Fruit fly (Drosophila melanogaster) whole organism, embryonic: ENCODE data around the gene Syx4.
A peak's percentile ranks its signal among the peaks of the same experiment; 100 is the strongest.

Experiments
- Awh ChIP-seq: fragments of 200-800 bp; sonication (Bioruptor generic); IDR thresholded peaks from 2 replicates; pipeline ENCODE4, ENCODE4 v1.3.6; 2022; ENCODE audit warnings: missing biosample characterization, missing genetic modification characterization
- B-H1 ChIP-seq: fragments of 200-800 bp; sonication (Bioruptor generic); IDR thresholded peaks from 3 replicates; pipeline ENCODE4 v1.3.6; 2022; ENCODE audit warnings: missing biosample characterization, missing genetic modification characterization
- Bdp1 ChIP-seq: fragments of 200-800 bp; sonication (Bioruptor generic); optimal IDR thresholded peaks from 3 replicates; lab custom pipeline; 2016; ENCODE audit warnings: missing biosample characterization, missing genetic modification characterization
- CG10654 ChIP-seq: fragments of 200-800 bp; sonication (Bioruptor generic); optimal IDR thresholded peaks from 2 replicates; lab custom pipeline; 2016; ENCODE audit warnings: missing biosample characterization, missing genetic modification characterization
- CG11085 ChIP-seq: fragments of 200-800 bp; sonication (Bioruptor generic); IDR thresholded peaks from 2 replicates; pipeline ENCODE4 v1.3.6; 2022; ENCODE audit warnings: missing biosample characterization, missing genetic modification characterization
- CG11723 ChIP-seq: fragments of 200-800 bp; sonication (Bioruptor generic); optimal IDR thresholded peaks from 2 replicates; lab custom pipeline; 2017; ENCODE audit warnings: missing biosample characterization, mild to moderate bottlenecking, missing genetic modification characterization
- CG12659 ChIP-seq: fragments of 200-800 bp; sonication (Bioruptor generic); optimal IDR thresholded peaks from 3 replicates; lab custom pipeline; 2017; ENCODE audit warnings: mild to moderate bottlenecking, missing biosample characterization, missing genetic modification reagents, missing genetic modification characterization
- CG15073 ChIP-seq: fragments of 200-800 bp; sonication (Bioruptor generic); optimal IDR thresholded peaks from 2 replicates; lab custom pipeline; 2016; ENCODE audit warnings: missing biosample characterization, missing genetic modification characterization
- CG15479 ChIP-seq: fragments of 200-800 bp; sonication (Bioruptor generic); optimal IDR thresholded peaks from 3 replicates; lab custom pipeline; 2019; ENCODE audit warnings: missing biosample characterization, mild to moderate bottlenecking, missing genetic modification characterization, moderate library complexity
- CG1603 ChIP-seq: fragments of 200-800 bp; sonication (Bioruptor generic); optimal IDR thresholded peaks from 2 replicates; lab custom pipeline; 2019; ENCODE audit warnings: missing biosample characterization, mild to moderate bottlenecking, missing genetic modification characterization, moderate library complexity
- CG17802 ChIP-seq: fragments of 200-800 bp; sonication (Bioruptor generic); optimal IDR thresholded peaks from 2 replicates; lab custom pipeline; 2018; ENCODE audit warnings: missing biosample characterization, mild to moderate bottlenecking, missing genetic modification characterization, moderate library complexity
- CG18476 ChIP-seq: fragments of 200-800 bp; sonication (Bioruptor generic); optimal IDR thresholded peaks from 2 replicates; lab custom pipeline; 2016; ENCODE audit warnings: missing biosample characterization, mild to moderate bottlenecking, missing genetic modification characterization
- CG2678 ChIP-seq: fragments of 200-800 bp; sonication (Bioruptor generic); optimal IDR thresholded peaks from 3 replicates; lab custom pipeline; 2019; ENCODE audit warnings: missing biosample characterization, mild to moderate bottlenecking, missing genetic modification characterization, moderate library complexity
- CG31388 ChIP-seq: fragments of 200-800 bp; sonication (Bioruptor generic); optimal IDR thresholded peaks from 2 replicates; lab custom pipeline; 2016; ENCODE audit warnings: missing biosample characterization, missing genetic modification characterization
- CG32772 ChIP-seq: fragments of 200-800 bp; sonication (Bioruptor generic); IDR thresholded peaks from 2 replicates; pipeline ENCODE4 v1.3.6; 2022; ENCODE audit warnings: missing biosample characterization, missing genetic modification characterization
- CG33213 ChIP-seq: fragments of 200-800 bp; sonication (Bioruptor generic); optimal IDR thresholded peaks from 3 replicates; lab custom pipeline; 2016; ENCODE audit warnings: missing biosample characterization, missing genetic modification characterization
- CG33557 ChIP-seq: fragments of 200-800 bp; sonication (Bioruptor generic); optimal IDR thresholded peaks from 2 replicates; lab custom pipeline; 2019; ENCODE audit warnings: missing biosample characterization, mild to moderate bottlenecking, missing genetic modification characterization, moderate library complexity
- CG34224 ChIP-seq: fragments of 200-800 bp; sonication (Bioruptor generic); IDR thresholded peaks from 3 replicates; pipeline ENCODE4 v1.3.6; 2022; ENCODE audit warnings: missing biosample characterization, missing genetic modification characterization; ENCODE audit not compliant: partially characterized antibody
- CG3847 ChIP-seq: fragments of 200-800 bp; sonication (Bioruptor generic); IDR thresholded peaks from 2 replicates; pipeline ENCODE4 v1.3.6; 2022; ENCODE audit warnings: missing biosample characterization, missing genetic modification characterization
- CG43689 ChIP-seq: fragments of 200-800 bp; sonication (Bioruptor generic); IDR thresholded peaks from 2 replicates; pipeline ENCODE4 v1.3.6; 2022; ENCODE audit warnings: missing biosample characterization, missing genetic modification characterization
- CG4820 ChIP-seq: fragments of 200-800 bp; sonication (Bioruptor generic); optimal IDR thresholded peaks from 3 replicates; lab custom pipeline; 2016; ENCODE audit warnings: missing biosample characterization, missing genetic modification characterization
- CG7271 ChIP-seq: fragments of 200-800 bp; sonication (Bioruptor generic); optimal IDR thresholded peaks from 2 replicates; lab custom pipeline; 2018; ENCODE audit warnings: missing biosample characterization, mild to moderate bottlenecking, missing genetic modification characterization, moderate library complexity
- CG7839 ChIP-seq: fragments of 200-800 bp; sonication (Bioruptor generic); optimal IDR thresholded peaks from 3 replicates; lab custom pipeline; 2018; ENCODE audit warnings: missing biosample characterization, mild to moderate bottlenecking, missing genetic modification characterization, moderate library complexity
- CG8388 ChIP-seq: fragments of 200-800 bp; sonication (Bioruptor generic); optimal IDR thresholded peaks from 2 replicates; lab custom pipeline; 2019; ENCODE audit warnings: missing biosample characterization, mild to moderate bottlenecking, missing genetic modification characterization, moderate library complexity
- CG8924 ChIP-seq: fragments of 200-800 bp; optimal IDR thresholded peaks from 3 replicates; lab custom pipeline; 2019; ENCODE audit warnings: missing biosample characterization, mild to moderate bottlenecking, missing genetic modification characterization, moderate library complexity
- CG9797 ChIP-seq: fragments of 200-800 bp; sonication (Bioruptor generic); optimal IDR thresholded peaks from 3 replicates; lab custom pipeline; 2018; ENCODE audit warnings: missing biosample characterization, mild to moderate bottlenecking, missing genetic modification characterization
- CG9876 ChIP-seq: fragments of 200-800 bp; sonication (Bioruptor generic); optimal IDR thresholded peaks from 2 replicates; lab custom pipeline; 2016; ENCODE audit warnings: missing biosample characterization, missing genetic modification characterization
- Chrac-16 ChIP-seq: fragments of 200-800 bp; sonication (Bioruptor generic); optimal IDR thresholded peaks from 3 replicates; lab custom pipeline; 2016; ENCODE audit warnings: missing biosample characterization, missing genetic modification characterization
- D ChIP-seq, 2 experiments: fragments of 200-800 bp in 1 of 2; fragments of >200 bp in 1 of 2; sonication (Bioruptor generic) in 1 of 2; optimal IDR thresholded peaks; 2 replicates in 1 of 2; 3 replicates in 1 of 2; lab custom pipeline; 2017; ENCODE audit warnings: mild to moderate bottlenecking in 1 of 2, missing biosample characterization in 1 of 2, missing genetic modification characterization in 1 of 2, missing genetic modification reagents in 1 of 2
- Gsc ChIP-seq: fragments of 200-800 bp; sonication (Bioruptor generic); IDR thresholded peaks from 2 replicates; pipeline ENCODE4 v1.3.6; 2022; ENCODE audit warnings: missing biosample characterization, missing genetic modification characterization
- HLH3B ChIP-seq: fragments of 200-800 bp; sonication (Bioruptor generic); IDR thresholded peaks from 2 replicates; pipeline ENCODE4 v1.3.6; 2022; ENCODE audit warnings: missing biosample characterization, missing genetic modification characterization
- Hey ChIP-seq: fragments of 200-800 bp; sonication (Bioruptor generic); optimal IDR thresholded peaks from 3 replicates; lab custom pipeline; 2018; ENCODE audit warnings: missing biosample characterization, mild to moderate bottlenecking, missing genetic modification characterization
- Kr ChIP-seq: fragments of 200-800 bp; sonication (Bioruptor generic); optimal IDR thresholded peaks from 2 replicates; lab custom pipeline; 2017; ENCODE audit warnings: missing biosample characterization, mild to moderate bottlenecking, missing genetic modification characterization
- MBD-R2 ChIP-seq: fragments of 200-800 bp; sonication (Bioruptor generic); IDR thresholded peaks from 2 replicates; pipeline ENCODE4 v1.3.6; 2022; ENCODE audit warnings: missing biosample characterization, missing genetic modification characterization
- Pdp1 ChIP-seq, 2 experiments: fragments of 200-800 bp; sonication (Bioruptor generic); optimal IDR thresholded peaks; 3 replicates each; lab custom pipeline; 2016; ENCODE audit warnings: missing biosample characterization in 2 of 2, missing genetic modification characterization in 2 of 2, mild to moderate bottlenecking in 1 of 2, moderate library complexity in 1 of 2
- Scr ChIP-seq: fragments of 200-800 bp; sonication (Bioruptor generic); IDR thresholded peaks from 2 replicates; pipeline ENCODE4 v1.3.6; 2022; ENCODE audit warnings: missing biosample characterization, missing genetic modification characterization; ENCODE audit not compliant: partially characterized antibody
- Six4 ChIP-seq: fragments of 200-800 bp; sonication (Bioruptor generic); optimal IDR thresholded peaks from 2 replicates; lab custom pipeline; 2016; ENCODE audit warnings: missing biosample characterization, missing genetic modification characterization
- ase ChIP-seq: fragments of 200-800 bp; sonication (Bioruptor generic); IDR thresholded peaks from 3 replicates; pipeline ENCODE4 v1.3.6; 2022; ENCODE audit warnings: missing biosample characterization, missing genetic modification characterization
- bsh ChIP-seq, 2 experiments: fragments of 200-800 bp; sonication (Bioruptor generic); optimal IDR thresholded peaks; 2 replicates each; lab custom pipeline; 2017 to 2018; ENCODE audit warnings: mild to moderate bottlenecking in 2 of 2, missing biosample characterization in 2 of 2, missing genetic modification characterization in 2 of 2, moderate library complexity in 1 of 2
- cas ChIP-seq: fragments of 200-800 bp; sonication (Bioruptor generic); IDR thresholded peaks from 2 replicates; pipeline ENCODE4 v1.3.6; 2022; ENCODE audit warnings: missing biosample characterization, missing genetic modification characterization
- chif ChIP-seq, 2 experiments: fragments of 200-800 bp; sonication (Bioruptor generic); optimal IDR thresholded peaks; 3 replicates each; lab custom pipeline; 2016; ENCODE audit warnings: missing biosample characterization in 2 of 2, missing genetic modification characterization in 2 of 2
- ci ChIP-seq: fragments of 200-800 bp; sonication (Bioruptor generic); IDR thresholded peaks from 3 replicates; pipeline ENCODE4 v1.3.6; 2022; ENCODE audit warnings: missing biosample characterization, missing genetic modification characterization
- esg ChIP-seq: fragments of 200-800 bp; sonication (Bioruptor generic); conservative IDR thresholded peaks from 2 replicates; pipeline ENCODE4 v1.3.6; 2022; ENCODE audit warnings: missing biosample characterization, missing genetic modification characterization
- exex ChIP-seq: fragments of 200-800 bp; sonication (Bioruptor generic); optimal IDR thresholded peaks from 4 replicates; lab custom pipeline; 2018; ENCODE audit warnings: missing biosample characterization, mild to moderate bottlenecking, missing genetic modification characterization, moderate library complexity
- gt ChIP-seq: fragments of 200-800 bp; sonication (Bioruptor generic); IDR thresholded peaks from 2 replicates; pipeline ENCODE4 v1.3.6; 2022; ENCODE audit warnings: missing biosample characterization, missing genetic modification characterization
- h ChIP-seq: fragments of >200 bp; optimal IDR thresholded peaks from 2 replicates; lab custom pipeline; 2017
- jigr1 ChIP-seq: fragments of 200-800 bp; sonication (Bioruptor generic); IDR thresholded peaks from 3 replicates; pipeline ENCODE4 v1.3.6; 2022; ENCODE audit warnings: missing biosample characterization, missing genetic modification characterization
- kni ChIP-seq: fragments of 200-800 bp; sonication (Bioruptor generic); optimal IDR thresholded peaks from 3 replicates; lab custom pipeline; 2017; ENCODE audit warnings: mild to moderate bottlenecking, missing biosample characterization, missing genetic modification reagents, missing genetic modification characterization
- pb ChIP-seq: fragments of 200-800 bp; sonication (Bioruptor generic); optimal IDR thresholded peaks from 3 replicates; lab custom pipeline; 2016; ENCODE audit warnings: missing biosample characterization, missing genetic modification characterization
- ro ChIP-seq: fragments of 200-800 bp; sonication (Bioruptor generic); IDR thresholded peaks from 2 replicates; pipeline ENCODE4 v1.3.6; 2022; ENCODE audit warnings: missing biosample characterization, missing genetic modification characterization
- sima ChIP-seq: fragments of 200-800 bp; sonication (Bioruptor generic); optimal IDR thresholded peaks from 2 replicates; lab custom pipeline; 2016; ENCODE audit warnings: missing biosample characterization, missing genetic modification characterization
- z ChIP-seq: fragments of 200-800 bp; sonication (Bioruptor generic); IDR thresholded peaks from 3 replicates; pipeline ENCODE4 v1.3.6; 2022; ENCODE audit warnings: missing biosample characterization, missing genetic modification characterization

Gene Syx4

DNA sequence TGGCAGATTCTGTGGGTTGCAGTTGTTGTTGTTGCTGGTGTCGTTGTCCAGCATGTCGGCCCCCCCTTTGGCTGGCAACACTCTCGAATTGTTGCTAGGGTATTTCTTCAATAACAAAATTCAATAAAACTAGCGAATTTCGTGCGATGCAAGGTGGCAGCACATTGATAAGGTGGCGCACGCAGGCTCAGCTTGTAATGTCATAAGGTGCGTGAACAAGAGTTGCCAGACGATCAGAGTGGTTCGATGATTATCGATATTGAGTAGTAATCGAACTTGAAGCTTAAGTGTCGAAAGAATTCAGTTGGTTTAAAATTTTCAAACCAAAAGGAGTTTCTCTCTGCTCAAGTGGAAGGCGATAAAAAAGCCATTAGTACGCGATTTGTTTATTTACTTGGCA lies 23.8 kb downstream of the Syx4 start, which contains the start of gene CG2701 (continued):
- TF ChIP-seq CG33213 (GFP tag; lab: Kevin White, UChicago) (no peak), Six4 (GFP tag; lab: Kevin White, UChicago) (no peak), CG10654 (GFP tag; lab: Kevin White, UChicago) (no peak), CG8388 (no peak), exex (tag; lab: Kevin White, UChicago) (no peak), CG43689 (GFP tag; lab: Robert Waterston, UW) (no peak), bsh (GFP tag; optimal IDR thresholded peaks at IDR 0.05; lab: Kevin White, UChicago) (no peak), Pdp1 (GFP tag; optimal IDR thresholded peaks at IDR 0.05; lab: Kevin White, UChicago) (peak in 1 of 2 experiments; percentile 76), CG9876 (GFP tag; lab: Kevin White, UChicago) (no peak), h (lab: Kevin White, UChicago) (no peak), CG34224 (GFP tag; lab: Robert Waterston, UW) (peak; percentile 75), Kr (no peak), CG3847 (GFP tag; lab: Robert Waterston, UW) (peak; percentile 41; the same call in 1 of the 2 replicates), CG32772 (no peak), kni (GFP tag; lab: Kevin White, UChicago) (no peak), CG4820 (GFP tag; lab: Kevin White, UChicago) (no peak), CG15073 (GFP tag; lab: Kevin White, UChicago) (no peak), D (optimal IDR thresholded peaks at IDR 0.05; lab: Kevin White, UChicago) (no peak), D (GFP tag; optimal IDR thresholded peaks at IDR 0.05; lab: Kevin White, UChicago) (no peak), Hey (no peak), CG9797 (peak; percentile 8), Gsc (GFP tag; lab: Robert Waterston, UW) (no peak), ro (GFP tag; lab: Robert Waterston, UW) (no peak), Bdp1 (GFP tag; lab: Kevin White, UChicago) (no peak), CG7271 (tag; lab: Kevin White, UChicago) (no peak), sima (GFP tag; lab: Kevin White, UChicago) (no peak), Scr (GFP tag; lab: Robert Waterston, UW) (peak; percentile 63), ci (0 out of 3 replicates have a peak, but pooled peaks have one; percentile 17), ase (GFP tag; lab: Robert Waterston, UW) (no peak), jigr1 (GFP tag; lab: Robert Waterston, UW) (no peak), CG31388 (GFP tag; lab: Kevin White, UChicago) (no peak), MBD-R2 (peak; percentile 95), CG17802 (tag; lab: Kevin White, UChicago) (no peak), CG12659 (peak; percentile 32), CG11723 (GFP tag; lab: Kevin White, UChicago) (no peak), CG11085 (no peak), z (no peak), HLH3B (GFP tag; lab: Robert Waterston, UW) (no peak), chif (GFP tag; optimal IDR thresholded peaks at IDR 0.05; lab: Kevin White, UChicago) (no peak), CG1603 (no peak), CG2678 (tag; lab: Kevin White, UChicago) (no peak), CG15479 (GFP tag; lab: Kevin White, UChicago) (no peak), CG33557 (GFP tag; lab: Kevin White, UChicago) (no peak), CG7839 (no peak), Awh (GFP tag; lab: Robert Waterston, UW) (no peak), pb (no peak), CG8924 (tag; lab: Kevin White, UChicago) (no peak), B-H1 (no peak), gt (GFP tag; lab: Robert Waterston, UW) (no peak), Chrac-16 (GFP tag; lab: Kevin White, UChicago) (no peak), cas (GFP tag; lab: Robert Waterston, UW) (no peak), CG18476 (GFP tag; lab: Kevin White, UChicago) (no peak), esg (GFP tag; lab: Robert Waterston, UW) (no peak)
